Worm (Caenorhabditis elegans): ENCODE results near the gene C49C3.7.

DNA sequence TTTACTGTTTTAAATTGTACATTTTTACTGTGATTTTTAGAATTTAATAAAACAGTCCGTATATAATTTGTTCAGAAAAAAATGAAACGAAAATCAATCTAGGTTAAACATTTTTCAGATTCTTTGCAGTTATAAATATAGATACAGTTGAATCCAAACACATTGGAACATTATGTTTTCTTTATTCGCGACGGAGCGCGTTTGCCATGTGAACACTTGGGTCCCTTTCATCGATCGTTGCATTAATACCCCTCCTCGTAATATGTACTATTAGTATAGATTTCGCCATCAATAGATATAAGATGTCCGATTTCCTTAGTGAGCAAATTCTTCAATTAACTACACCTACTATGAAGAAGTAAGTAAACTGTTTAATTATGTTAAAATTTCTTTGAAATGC, 2.7 kb downstream of the C49C3.7 start, which contains the start of gene C49C3.8:
- no peak for TF ChIP-seq arid-1 (GFP tag; conservative IDR thresholded peaks at IDR 0.05)
- no peak for TF ChIP-seq nhr-76 (tag; optimal IDR thresholded peaks at IDR 0.05)

Data from whole organism, L4 larva.